Fruit fly (Drosophila melanogaster) whole organism, wandering third instar larva: ENCODE data around the gene CNPYb.

Experiments used
- Hr83 ChIP-seq: fragments of 200-300 bp; sonication (Bioruptor generic); optimal IDR thresholded peaks from 2 replicates; lab custom pipeline; 2016; ENCODE audit warnings: missing biosample characterization, mild to moderate bottlenecking, missing genetic modification characterization, moderate library complexity; ENCODE audit not compliant: poor library complexity, severe bottlenecking
- N ChIP-seq: fragments of >200 bp; optimal IDR thresholded peaks from 2 replicates; lab custom pipeline; 2018; ENCODE audit warnings: missing biosample characterization, missing external identifiers, missing genetic modification characterization
- psq ChIP-seq: fragments of 200-800 bp; sonication (Bioruptor generic); optimal IDR thresholded peaks from 3 replicates; lab custom pipeline; 2017; ENCODE audit warnings: missing biosample characterization, mild to moderate bottlenecking, missing genetic modification characterization, moderate library complexity

- TF ChIP-seq N (GFP tag; lab: Kevin White, UChicago) (no peak), Hr83 (GFP tag; lab: Kevin White, UChicago) (no peak), psq (GFP tag; lab: Kevin White, UChicago) (no peak)
Measured at dm6 chr3L:19091423-19092124, 4.4 kb downstream of the CNPYb start.
